Fruit fly (Drosophila melanogaster): ENCODE results near the gene tank.

dm6 chr2L:4810044-4810609 lies 27.7 kb downstream of the tank start:
- TF ChIP-seq Pif1A (GFP tag; optimal IDR thresholded peaks at IDR 0.05), result peak; percentile 9
- no peak for TF ChIP-seq CG8159 (tag; optimal IDR thresholded peaks at IDR 0.05)
- no peak for TF ChIP-seq EcR (GFP tag; optimal IDR thresholded peaks at IDR 0.05)
- peak; percentile 46 for TF ChIP-seq Pif1B (GFP tag; optimal IDR thresholded peaks at IDR 0.05)
- TF ChIP-seq CG10348 (GFP tag; IDR thresholded peaks at IDR 0.05), result no peak
- peak; percentile 32 for TF ChIP-seq CG15710 (tag; optimal IDR thresholded peaks at IDR 0.05)
- TF ChIP-seq CG32121 (GFP tag; IDR thresholded peaks at IDR 0.05), result peak; percentile 51; the same call in 1 of the 2 replicates
- no peak for TF ChIP-seq CG8301 (tag; optimal IDR thresholded peaks at IDR 0.05)
- TF ChIP-seq fd96Ca (GFP tag; IDR thresholded peaks at IDR 0.05), result peak; percentile 43; the same call in 1 of the 3 replicates
- peak; percentile 69 for TF ChIP-seq D1 (tag; optimal IDR thresholded peaks at IDR 0.05)
- TF ChIP-seq Ets98B (GFP tag; IDR thresholded peaks at IDR 0.05), result peak; percentile 64
